Fruit fly (Drosophila melanogaster) whole organism: ENCODE measurements around the gene CG10877.

Source experiments
- CG8478 ChIP-seq: fragments of >200 bp; optimal IDR thresholded peaks from 2 replicates; lab custom pipeline; 2018; ENCODE audit warnings: inconsistent platforms
- Dll ChIP-seq: fragments of >200 bp; optimal IDR thresholded peaks from 2 replicates; lab custom pipeline; 2017
- EcR ChIP-seq, 2 experiments: fragments of >200 bp; optimal IDR thresholded peaks; 2 replicates each; lab custom pipeline; 2017; ENCODE audit warnings: missing biosample characterization in 2 of 2, missing genetic modification characterization in 2 of 2, missing genetic modification reagents in 2 of 2
- pan ChIP-seq: fragments of >200 bp; optimal IDR thresholded peaks from 2 replicates; lab custom pipeline; 2017
- usp ChIP-seq: fragments of >200 bp; optimal IDR thresholded peaks from 2 replicates; lab custom pipeline; 2017; ENCODE audit warnings: missing biosample characterization, missing genetic modification characterization, mixed read lengths

DNA sequence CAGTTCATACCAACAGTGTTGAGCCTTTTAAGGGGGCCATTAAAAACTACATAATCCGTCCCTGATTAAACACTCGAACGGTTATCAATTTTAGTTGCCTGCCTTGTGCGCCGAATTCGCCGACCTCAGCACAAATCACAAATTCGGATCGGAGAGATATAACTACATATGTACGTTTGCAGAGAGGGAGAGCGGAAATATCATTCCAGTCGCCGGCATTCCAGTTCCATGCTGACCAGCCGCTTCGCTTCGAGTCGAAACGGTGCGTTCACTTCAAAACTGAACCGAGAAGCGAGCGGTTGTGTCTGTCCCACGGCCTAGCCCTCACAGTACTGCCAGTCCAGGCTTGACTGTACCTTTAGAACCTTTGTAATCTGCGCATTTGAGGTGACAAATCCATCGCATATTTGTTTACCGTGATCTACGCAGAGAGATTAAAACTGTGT lies 10.7 kb upstream of the CG10877 start:
- TF ChIP-seq pan (lab: Kevin White, UChicago) (no peak), CG8478 (lab: Kevin White, UChicago) (no peak), usp (no peak), Dll (lab: Kevin White, UChicago) (no peak), EcR (GFP tag; optimal IDR thresholded peaks at IDR 0.05; lab: Kevin White, UChicago) (no peak)
